Fruit fly (Drosophila melanogaster) whole organism, embryonic: ENCODE measurements around the gene CG14676.

ENCODE experiments used
- Atf3 ChIP-seq: fragments of 200-800 bp; sonication (Bioruptor generic); optimal IDR thresholded peaks from 3 replicates; lab custom pipeline; 2016; ENCODE audit warnings: missing biosample characterization, missing genetic modification characterization
- Atf6 ChIP-seq: fragments of 200-800 bp; sonication (Bioruptor generic); IDR thresholded peaks from 2 replicates; pipeline ENCODE4 v1.3.6; 2022; ENCODE audit warnings: missing biosample characterization, missing genetic modification characterization
- Blimp-1 ChIP-seq: fragments of 200-800 bp; sonication (Bioruptor generic); optimal IDR thresholded peaks from 3 replicates; lab custom pipeline; 2018; ENCODE audit warnings: missing biosample characterization, missing genetic modification characterization, mild to moderate bottlenecking, moderate library complexity, missing genetic modification reagents
- CG11560 ChIP-seq: fragments of 200-800 bp; sonication (Bioruptor generic); IDR thresholded peaks from 3 replicates; pipeline ENCODE4 v1.3.6; 2022; ENCODE audit warnings: missing biosample characterization, missing genetic modification characterization
- CG12219 ChIP-seq: fragments of 200-800 bp; sonication (Bioruptor generic); optimal IDR thresholded peaks from 3 replicates; lab custom pipeline; 2018; ENCODE audit warnings: missing biosample characterization, mild to moderate bottlenecking, missing genetic modification characterization
- CG12391 ChIP-seq: fragments of 200-800 bp; sonication (Bioruptor generic); optimal IDR thresholded peaks from 3 replicates; lab custom pipeline; 2018; ENCODE audit warnings: missing biosample characterization, mild to moderate bottlenecking, missing genetic modification characterization, moderate library complexity
- CG14860 ChIP-seq: fragments of 200-800 bp; sonication (Bioruptor generic); IDR thresholded peaks from 3 replicates; pipeline ENCODE4 v1.3.6; 2022; ENCODE audit warnings: missing biosample characterization, missing genetic modification characterization; ENCODE audit not compliant: partially characterized antibody
- CG16863 ChIP-seq: fragments of 200-800 bp; sonication (Bioruptor generic); optimal IDR thresholded peaks from 3 replicates; lab custom pipeline; 2016; ENCODE audit warnings: missing biosample characterization, missing genetic modification characterization
- CG17568 ChIP-seq: fragments of 200-800 bp; sonication (Bioruptor generic); optimal IDR thresholded peaks from 2 replicates; lab custom pipeline; 2018; ENCODE audit warnings: missing biosample characterization, mild to moderate bottlenecking, missing genetic modification characterization, moderate library complexity
- CG17612 ChIP-seq: fragments of 200-800 bp; sonication (Bioruptor generic); IDR thresholded peaks from 2 replicates; pipeline ENCODE4 v1.3.6; 2022; ENCODE audit warnings: missing biosample characterization, missing genetic modification characterization
- CG2120 ChIP-seq: fragments of 200-800 bp; sonication (Bioruptor generic); optimal IDR thresholded peaks from 3 replicates; lab custom pipeline; 2016; ENCODE audit warnings: missing biosample characterization, missing genetic modification characterization
- CG30020 ChIP-seq: fragments of 200-800 bp; optimal IDR thresholded peaks from 2 replicates; lab custom pipeline; 2019; ENCODE audit warnings: missing biosample characterization, mild to moderate bottlenecking, missing genetic modification characterization, moderate library complexity
- CG3281 ChIP-seq: fragments of 200-800 bp; sonication (Bioruptor generic); optimal IDR thresholded peaks from 3 replicates; lab custom pipeline; 2017; ENCODE audit warnings: missing biosample characterization, mild to moderate bottlenecking, missing genetic modification characterization
- CG33557 ChIP-seq: fragments of 200-800 bp; sonication (Bioruptor generic); optimal IDR thresholded peaks from 2 replicates; lab custom pipeline; 2019; ENCODE audit warnings: missing biosample characterization, mild to moderate bottlenecking, missing genetic modification characterization, moderate library complexity
- CG3995 ChIP-seq: fragments of 200-800 bp; sonication (Bioruptor generic); optimal IDR thresholded peaks from 3 replicates; lab custom pipeline; 2016; ENCODE audit warnings: missing biosample characterization, missing genetic modification characterization
- CG7556 ChIP-seq: fragments of 200-800 bp; sonication (Bioruptor generic); optimal IDR thresholded peaks from 2 replicates; lab custom pipeline; 2017; ENCODE audit warnings: missing biosample characterization, mild to moderate bottlenecking, missing genetic modification characterization
- CG7987 ChIP-seq: fragments of 200-800 bp; sonication (Bioruptor generic); optimal IDR thresholded peaks from 2 replicates; lab custom pipeline; 2018; ENCODE audit warnings: missing biosample characterization, mild to moderate bottlenecking, missing genetic modification characterization, moderate library complexity
- CG8089 ChIP-seq: fragments of 200-800 bp; sonication (Bioruptor generic); optimal IDR thresholded peaks from 3 replicates; lab custom pipeline; 2016; ENCODE audit warnings: missing biosample characterization, missing genetic modification characterization
- CG9727 ChIP-seq: fragments of 200-800 bp; sonication (Bioruptor generic); optimal IDR thresholded peaks from 3 replicates; lab custom pipeline; 2017; ENCODE audit warnings: missing biosample characterization, mild to moderate bottlenecking, missing genetic modification characterization
- Dad ChIP-seq: fragments of 200-800 bp; sonication (Bioruptor generic); optimal IDR thresholded peaks from 3 replicates; lab custom pipeline; 2016; ENCODE audit warnings: missing biosample characterization, missing genetic modification characterization
- Doc2 ChIP-seq: fragments of 200-800 bp; sonication (Bioruptor generic); IDR thresholded peaks from 2 replicates; pipeline ENCODE4 v1.3.6; 2022; ENCODE audit warnings: missing biosample characterization, missing genetic modification characterization
- E2f1 ChIP-seq: fragments of 200-800 bp; sonication (Bioruptor generic); IDR thresholded peaks from 2 replicates; pipeline ENCODE4 v1.3.6; 2022; ENCODE audit warnings: missing biosample characterization, missing genetic modification characterization
- Gsc ChIP-seq: fragments of 200-800 bp; sonication (Bioruptor generic); IDR thresholded peaks from 2 replicates; pipeline ENCODE4 v1.3.6; 2022; ENCODE audit warnings: missing biosample characterization, missing genetic modification characterization
- HHEX ChIP-seq: fragments of 200-800 bp; sonication (Bioruptor generic); optimal IDR thresholded peaks from 3 replicates; lab custom pipeline; 2017; ENCODE audit warnings: missing biosample characterization, mild to moderate bottlenecking, missing genetic modification characterization, missing genetic modification reagents
- HLH3B ChIP-seq: fragments of 200-800 bp; sonication (Bioruptor generic); IDR thresholded peaks from 2 replicates; pipeline ENCODE4 v1.3.6; 2022; ENCODE audit warnings: missing biosample characterization, missing genetic modification characterization
- HmgZ ChIP-seq: fragments of 200-800 bp; sonication (Bioruptor generic); optimal IDR thresholded peaks from 2 replicates; lab custom pipeline; 2018; ENCODE audit warnings: missing biosample characterization, mild to moderate bottlenecking, missing genetic modification characterization
- Opbp ChIP-seq: fragments of 200-800 bp; sonication (Bioruptor generic); IDR thresholded peaks from 3 replicates; pipeline ENCODE4 v1.3.6; 2022; ENCODE audit warnings: missing biosample characterization, missing genetic modification characterization; ENCODE audit not compliant: partially characterized antibody
- Side ChIP-seq: fragments of 200-800 bp; sonication (Bioruptor generic); optimal IDR thresholded peaks from 2 replicates; lab custom pipeline; 2016; ENCODE audit warnings: missing biosample characterization, missing genetic modification characterization
- Vsx1 ChIP-seq: fragments of 200-800 bp; sonication (Bioruptor generic); optimal IDR thresholded peaks from 2 replicates; lab custom pipeline; 2017; ENCODE audit warnings: missing biosample characterization, mild to moderate bottlenecking, missing genetic modification characterization, missing genetic modification reagents
- Xbp1 ChIP-seq: fragments of 200-800 bp; sonication (Bioruptor generic); optimal IDR thresholded peaks from 3 replicates; lab custom pipeline; 2016; ENCODE audit warnings: missing biosample characterization, mild to moderate bottlenecking, missing genetic modification characterization
- ap ChIP-seq: fragments of 200-800 bp; sonication (Bioruptor generic); IDR thresholded peaks from 2 replicates; pipeline ENCODE4 v1.3.6; 2022; ENCODE audit warnings: missing biosample characterization, missing genetic modification characterization
- az2 ChIP-seq: fragments of 200-800 bp; sonication (Bioruptor generic); optimal IDR thresholded peaks from 3 replicates; lab custom pipeline; 2016; ENCODE audit warnings: missing biosample characterization, missing genetic modification characterization
- bowl ChIP-seq: fragments of 200-800 bp; sonication (Bioruptor generic); IDR thresholded peaks from 2 replicates; pipeline ENCODE4 v1.3.6; 2022; ENCODE audit warnings: missing biosample characterization, missing genetic modification characterization
- dan ChIP-seq: fragments of 200-800 bp; sonication (Bioruptor generic); IDR thresholded peaks from 2 replicates; pipeline ENCODE4 v1.3.6; 2022; ENCODE audit warnings: missing biosample characterization, missing genetic modification characterization
- gcm ChIP-seq: fragments of 200-800 bp; sonication (Bioruptor generic); optimal IDR thresholded peaks from 2 replicates; lab custom pipeline; 2019; ENCODE audit warnings: missing biosample characterization, mild to moderate bottlenecking, missing genetic modification characterization, moderate library complexity
- gro ChIP-seq: fragments of 200-800 bp; sonication (Bioruptor generic); optimal IDR thresholded peaks from 2 replicates; lab custom pipeline; 2016; ENCODE audit warnings: missing biosample characterization, missing genetic modification characterization
- hb ChIP-seq: fragments of 200-800 bp; sonication (Bioruptor generic); IDR thresholded peaks from 3 replicates; pipeline ENCODE4 v1.3.6; 2022; ENCODE audit warnings: missing biosample characterization, missing genetic modification characterization; ENCODE audit not compliant: partially characterized antibody
- hbn ChIP-seq: fragments of 200-800 bp; sonication (Bioruptor generic); IDR thresholded peaks from 2 replicates; pipeline ENCODE4 v1.3.6; 2022; ENCODE audit warnings: missing biosample characterization, missing genetic modification characterization; ENCODE audit not compliant: partially characterized antibody
- kni ChIP-seq: fragments of 200-800 bp; sonication (Bioruptor generic); optimal IDR thresholded peaks from 3 replicates; lab custom pipeline; 2017; ENCODE audit warnings: mild to moderate bottlenecking, missing biosample characterization, missing genetic modification reagents, missing genetic modification characterization
- lmd ChIP-seq: fragments of 200-800 bp; sonication (Bioruptor generic); IDR thresholded peaks from 2 replicates; pipeline ENCODE4 v1.3.6; 2022; ENCODE audit warnings: missing biosample characterization, missing genetic modification characterization
- luna ChIP-seq: fragments of 200-800 bp; sonication (Bioruptor generic); optimal IDR thresholded peaks from 2 replicates; lab custom pipeline; 2016; ENCODE audit warnings: missing biosample characterization, missing genetic modification characterization
- mam ChIP-seq: fragments of 200-800 bp; sonication (Bioruptor generic); optimal IDR thresholded peaks from 3 replicates; lab custom pipeline; 2016; ENCODE audit warnings: missing biosample characterization, missing genetic modification characterization
- nom ChIP-seq: fragments of 200-800 bp; sonication (Bioruptor generic); optimal IDR thresholded peaks from 2 replicates; lab custom pipeline; 2017; ENCODE audit warnings: missing biosample characterization, missing genetic modification characterization, mild to moderate bottlenecking, moderate library complexity, missing genetic modification reagents
- org-1 ChIP-seq: fragments of 200-800 bp; sonication (Bioruptor generic); optimal IDR thresholded peaks from 2 replicates; lab custom pipeline; 2017; ENCODE audit warnings: missing biosample characterization, missing genetic modification characterization
- pfk ChIP-seq: fragments of 200-800 bp; sonication (Bioruptor generic); optimal IDR thresholded peaks from 2 replicates; lab custom pipeline; 2018; ENCODE audit warnings: missing biosample characterization, mild to moderate bottlenecking, missing genetic modification characterization, moderate library complexity
- repo ChIP-seq: fragments of 200-800 bp; sonication (Bioruptor generic); optimal IDR thresholded peaks from 2 replicates; lab custom pipeline; 2016; ENCODE audit warnings: missing biosample characterization, missing genetic modification characterization
- seq ChIP-seq: fragments of 200-800 bp; sonication (Bioruptor generic); IDR thresholded peaks from 2 replicates; pipeline ENCODE4 v1.3.6; 2022; ENCODE audit warnings: missing biosample characterization, missing genetic modification characterization
- trem ChIP-seq: fragments of 200-800 bp; optimal IDR thresholded peaks from 3 replicates; lab custom pipeline; 2019; ENCODE audit warnings: missing biosample characterization, mild to moderate bottlenecking, missing genetic modification characterization, moderate library complexity
- ttk ChIP-seq: fragments of 200-800 bp; sonication (Bioruptor generic); IDR thresholded peaks from 2 replicates; pipeline ENCODE4 v2.1.2; 2022; ENCODE audit warnings: missing biosample characterization, missing genetic modification characterization
- zfh2 ChIP-seq: fragments of 200-800 bp; sonication (Bioruptor generic); optimal IDR thresholded peaks from 2 replicates; lab custom pipeline; 2016; ENCODE audit warnings: missing biosample characterization, missing genetic modification characterization

Gene CG14676

dm6 chr3R:5862032-5862641 lies 15.1 kb downstream of the CG14676 start, which contains the start of gene CG2017 (continued):
- TF ChIP-seq gro (GFP tag; lab: Kevin White, UChicago) (peak; percentile 45), gcm (GFP tag; lab: Kevin White, UChicago) (no peak), CG7987 (peak; percentile 51), mam (GFP tag; lab: Kevin White, UChicago) (peak; percentile 49), repo (peak; percentile 33), nom (GFP tag; lab: Kevin White, UChicago) (no peak), zfh2 (GFP tag; lab: Kevin White, UChicago) (peak; percentile 52), bowl (GFP tag; lab: Robert Waterston, UW) (no peak), CG12219 (GFP tag; lab: Kevin White, UChicago) (no peak), CG33557 (GFP tag; lab: Kevin White, UChicago) (no peak), CG11560 (tag; lab: Robert Waterston, UW) (no peak), CG8089 (GFP tag; lab: Kevin White, UChicago) (peak; percentile 22), ap (no peak), CG2120 (GFP tag; lab: Kevin White, UChicago) (peak; percentile 77), CG12391 (tag; lab: Kevin White, UChicago) (peak; percentile 24), ttk (GFP tag; lab: Robert Waterston, UW) (peak; percentile 31; the same call in 1 of the 2 replicates), Atf6 (GFP tag; lab: Robert Waterston, UW) (peak; percentile 36; the same call in 1 of the 2 replicates), CG17612 (GFP tag; lab: Robert Waterston, UW) (no peak), Gsc (GFP tag; lab: Robert Waterston, UW) (no peak), Opbp (GFP tag; lab: Robert Waterston, UW) (peak; percentile 72), az2 (GFP tag; lab: Kevin White, UChicago) (peak; percentile 13), hb (no peak), kni (peak; percentile 8), Dad (GFP tag; lab: Kevin White, UChicago) (peak; percentile 73), CG9727 (no peak), HmgZ (tag; lab: Kevin White, UChicago) (peak; percentile 75), HLH3B (no peak), hbn (GFP tag; lab: Robert Waterston, UW) (no peak), CG7556 (GFP tag; lab: Kevin White, UChicago) (no peak), Side (GFP tag; lab: Kevin White, UChicago) (peak; percentile 43), CG3995 (GFP tag; lab: Kevin White, UChicago) (peak; percentile 30), CG3281 (GFP tag; lab: Kevin White, UChicago) (no peak), Xbp1 (GFP tag; lab: Kevin White, UChicago) (peak; percentile 50), HHEX (peak; percentile 55), trem (tag; lab: Kevin White, UChicago) (peak; percentile 76), E2f1 (peak; percentile 39; the same call in 1 of the 2 replicates), CG17568 (GFP tag; lab: Kevin White, UChicago) (no peak), dan (GFP tag; lab: Robert Waterston, UW) (no peak), Vsx1 (GFP tag; lab: Kevin White, UChicago) (no peak), luna (GFP tag; lab: Kevin White, UChicago) (peak; percentile 43), pfk (peak; percentile 2), Atf3 (GFP tag; lab: Kevin White, UChicago) (peak; percentile 31), CG14860 (GFP tag; lab: Robert Waterston, UW) (no peak), lmd (GFP tag; lab: Robert Waterston, UW) (peak; percentile 35; the same call in 1 of the 2 replicates), org-1 (GFP tag; lab: Kevin White, UChicago) (no peak), CG30020 (tag; lab: Kevin White, UChicago) (no peak), seq (GFP tag; lab: Robert Waterston, UW) (no peak), Blimp-1 (GFP tag; lab: Kevin White, UChicago) (no peak), CG16863 (GFP tag; lab: Kevin White, UChicago) (no peak), Doc2 (no peak)
